Fruit fly (Drosophila melanogaster) whole organism, prepupa: ENCODE data around the gene fln.

Source experiments
- CG10631 ChIP-seq: fragments of 200-800 bp; sonication (Bioruptor generic); optimal IDR thresholded peaks from 2 replicates; lab custom pipeline; 2016; ENCODE audit warnings: missing biosample characterization, missing genetic modification characterization
- CG1621 ChIP-seq: fragments of 200-800 bp; sonication (Bioruptor generic); optimal IDR thresholded peaks from 3 replicates; lab custom pipeline; 2018; ENCODE audit warnings: missing biosample characterization, mild to moderate bottlenecking, missing genetic modification characterization
- CG32006 ChIP-seq: fragments of 200-800 bp; sonication (Bioruptor generic); optimal IDR thresholded peaks from 3 replicates; lab custom pipeline; 2017; ENCODE audit warnings: missing biosample characterization, mild to moderate bottlenecking, missing genetic modification characterization
- CG6163 ChIP-seq: fragments of 200-800 bp; sonication (Bioruptor generic); IDR thresholded peaks from 3 replicates; pipeline ENCODE4 v1.3.6; 2022; ENCODE audit warnings: missing biosample characterization, missing genetic modification characterization
- CG8119 ChIP-seq: fragments of 200-800 bp; sonication (Bioruptor generic); IDR thresholded peaks from 3 replicates; pipeline ENCODE4 v1.3.6; 2022; ENCODE audit warnings: missing biosample characterization, missing genetic modification characterization
- CG8632 ChIP-seq: fragments of 200-800 bp; sonication (Bioruptor generic); optimal IDR thresholded peaks from 3 replicates; lab custom pipeline; 2016; ENCODE audit warnings: missing biosample characterization, missing genetic modification characterization
- Hr38 ChIP-seq: sonication (Bioruptor generic); optimal IDR thresholded peaks from 2 replicates; lab custom pipeline; 2016; ENCODE audit warnings: missing biosample characterization, missing genetic modification characterization
- Sox14 ChIP-seq: fragments of 200-800 bp; sonication (Bioruptor generic); optimal IDR thresholded peaks from 3 replicates; lab custom pipeline; 2016; ENCODE audit warnings: missing biosample characterization, missing genetic modification characterization
- eg ChIP-seq: fragments of 200-800 bp; sonication (Bioruptor generic); IDR thresholded peaks from 3 replicates; pipeline ENCODE4 v1.3.6; 2022; ENCODE audit warnings: missing biosample characterization, missing genetic modification characterization
- spab ChIP-seq: fragments of 200-800 bp; sonication (Bioruptor generic); optimal IDR thresholded peaks from 2 replicates; lab custom pipeline; 2017; ENCODE audit warnings: missing biosample characterization, mild to moderate bottlenecking, missing genetic modification characterization, missing genetic modification reagents

DNA sequence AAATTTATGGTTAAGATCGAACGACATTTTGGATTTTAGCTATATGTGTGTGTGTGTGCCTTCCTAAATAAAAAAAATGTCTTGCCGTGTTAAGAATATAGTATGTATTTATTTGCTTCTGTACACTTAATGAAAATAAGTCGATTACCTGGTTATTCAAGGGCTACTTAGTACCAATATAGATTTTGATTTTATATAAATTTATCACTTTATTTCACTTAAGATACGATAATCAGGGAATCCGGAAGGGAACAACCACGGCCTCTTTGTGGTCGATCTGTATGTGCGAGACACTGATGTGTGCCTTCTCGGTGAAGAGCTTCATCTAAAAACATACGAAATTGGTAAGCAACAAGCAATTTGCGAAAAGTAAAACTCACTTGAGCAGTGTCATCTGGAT, 36.7 kb upstream of the fln start, which contains the start of gene CG14183:
- TF ChIP-seq Hr38 (GFP tag; lab: Kevin White, UChicago), result no peak
- no peak for TF ChIP-seq Sox14 (GFP tag; lab: Kevin White, UChicago)
- no peak for TF ChIP-seq CG8119 (GFP tag; lab: Robert Waterston, UW)
- no peak for TF ChIP-seq eg (GFP tag; lab: Robert Waterston, UW)
- no peak for TF ChIP-seq CG8632 (GFP tag; lab: Kevin White, UChicago)
- no peak for TF ChIP-seq CG32006 (GFP tag; lab: Kevin White, UChicago)
- TF ChIP-seq CG10631, result no peak
- TF ChIP-seq CG1621 (tag; lab: Kevin White, UChicago), result no peak
- no peak for TF ChIP-seq CG6163 (GFP tag; lab: Robert Waterston, UW)
- TF ChIP-seq spab (GFP tag; lab: Kevin White, UChicago), result no peak
